Worm (Caenorhabditis elegans): ENCODE results near the gene pmk-3.

The pmk-3 gene

DNA sequence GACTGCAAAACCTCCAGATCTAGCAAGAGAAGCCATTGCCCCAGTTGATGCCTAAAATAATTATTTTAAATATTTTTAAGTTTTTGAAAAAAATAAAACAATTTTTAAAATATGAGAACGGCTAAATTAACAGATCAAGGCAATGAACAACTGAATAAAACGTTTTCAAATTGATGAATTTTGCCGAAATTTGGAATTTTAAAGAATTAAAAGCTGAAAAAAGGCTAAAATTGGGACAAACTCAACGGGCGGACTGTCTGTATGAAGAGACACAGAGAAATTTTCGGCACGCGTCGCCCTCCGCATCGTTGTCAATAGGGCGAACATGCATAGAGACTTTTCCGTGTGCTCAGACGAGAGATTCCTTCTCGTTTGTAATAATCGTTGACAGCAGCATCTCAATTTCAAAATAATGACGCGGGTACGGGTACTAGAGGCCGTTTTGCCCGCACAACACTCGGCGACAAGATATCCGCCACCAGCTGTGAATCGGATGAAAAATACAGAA lies 3.0 kb upstream of the pmk-3 start, which contains the start of the genes isp-1 and islo-1:
Gene isp-1 (minus strand): TSS at position 51 of the 508 bp plus-strand sequence.
Gene islo-1 (plus strand): TSS at position 385 of the 508 bp plus-strand sequence.
- TF ChIP-seq tbx-2 (tag; optimal IDR thresholded peaks at IDR 0.05) (peak; percentile 15), nhr-85 (tag) (peak; percentile 50), nhr-237 (tag; optimal IDR thresholded peaks at IDR 0.05) (no peak), nhr-47 (tag; optimal IDR thresholded peaks at IDR 0.05) (peak; percentile 43), efl-1 (optimal IDR thresholded peaks at IDR 0.05) (peak; percentile 48 to 71), efl-1 (GFP tag; optimal IDR thresholded peaks at IDR 0.05 in 1 of 2) (peak in 1 of 2 experiments; percentile 61), C16A3.4 (tag; optimal IDR thresholded peaks at IDR 0.05) (peak; percentile 74), ceh-82 (tag; optimal IDR thresholded peaks at IDR 0.05) (peak in 2 of 3 experiments; percentile 28 to 75), ceh-8 (GFP tag; optimal IDR thresholded peaks at IDR 0.05) (no peak), lin-13 (GFP tag; optimal IDR thresholded peaks at IDR 0.05) (peak; percentile 26), lin-35 (GFP tag; optimal IDR thresholded peaks at IDR 0.05) (peak; percentile 69 to 77), aly-2 (tag; optimal IDR thresholded peaks at IDR 0.05) (no peak), lsy-2 (tag; optimal IDR thresholded peaks at IDR 0.05) (peak; percentile 12 to 82), lin-39 (tag; optimal IDR thresholded peaks at IDR 0.05) (no peak), jun-1 (tag; optimal IDR thresholded peaks at IDR 0.05) (no peak), nhr-71 (tag; optimal IDR thresholded peaks at IDR 0.05) (peak; percentile 60), rnt-1 (tag; optimal IDR thresholded peaks at IDR 0.05) (peak; percentile 56), C04F5.9 (tag; optimal IDR thresholded peaks at IDR 0.05) (no peak), dpl-1 (GFP tag; optimal IDR thresholded peaks at IDR 0.05) (peak; percentile 25 to 58 (median 46)), F16B12.6 (tag; optimal IDR thresholded peaks at IDR 0.05) (peak; percentile 24), fkh-8 (tag; optimal IDR thresholded peaks at IDR 0.05) (peak; percentile 1), fkh-10 (GFP tag; optimal IDR thresholded peaks at IDR 0.05) (no peak), ama-1 (optimal IDR thresholded peaks at IDR 0.05) (no peak), blmp-1 (tag; optimal IDR thresholded peaks at IDR 0.05) (peak; percentile 36), ets-5 (GFP tag; IDR thresholded peaks at IDR 0.05) (no peak), unc-86 (tag; optimal IDR thresholded peaks at IDR 0.05) (no peak), lin-14 (GFP tag; optimal IDR thresholded peaks at IDR 0.05) (peak; percentile 65), xbp-1 (tag; optimal IDR thresholded peaks at IDR 0.05) (peak; percentile 22), mab-9 (GFP tag; IDR thresholded peaks at IDR 0.05) (no peak), mep-1 (tag; optimal IDR thresholded peaks at IDR 0.05) (peak; percentile 63), ztf-11 (tag; optimal IDR thresholded peaks at IDR 0.05) (no peak), egl-13 (tag; optimal IDR thresholded peaks at IDR 0.05) (no peak), Y116A8C.19 (tag; optimal IDR thresholded peaks at IDR 0.05; ENCODE audit: borderline replicate concordance) (no peak), isw-1 (GFP tag; IDR thresholded peaks at IDR 0.05) (peak; percentile 8; the same call in 1 of the 2 replicates), mdl-1 (tag; optimal IDR thresholded peaks at IDR 0.05) (peak in 1 of 2 experiments; percentile 73), snpc-4 (tag; optimal IDR thresholded peaks at IDR 0.05) (peak; percentile 6), unc-62 (GFP tag; optimal IDR thresholded peaks at IDR 0.05) (no peak), skn-1 (tag; optimal IDR thresholded peaks at IDR 0.05) (peak; percentile 4), tlp-1 (tag; optimal IDR thresholded peaks at IDR 0.05) (no peak), ceh-63 (GFP tag; optimal IDR thresholded peaks at IDR 0.05) (no peak), nhr-20 (tag; optimal IDR thresholded peaks at IDR 0.05) (peak; percentile 52), lin-15B (tag; optimal IDR thresholded peaks at IDR 0.05) (peak; percentile 77), nhr-28 (tag; optimal IDR thresholded peaks at IDR 0.05) (no peak), nhr-77 (tag; optimal IDR thresholded peaks at IDR 0.05) (peak; percentile 63), snu-23 (GFP tag; optimal IDR thresholded peaks at IDR 0.05) (peak; percentile 60), ztf-4 (tag; optimal IDR thresholded peaks at IDR 0.05) (no peak), hlh-17 (GFP tag; optimal IDR thresholded peaks at IDR 0.05; ENCODE audit: borderline replicate concordance) (no peak), zag-1 (tag; optimal IDR thresholded peaks at IDR 0.05) (no peak), elt-3 (tag; optimal IDR thresholded peaks at IDR 0.05) (peak in 1 of 6 experiments; percentile 4), egl-27 (tag; optimal IDR thresholded peaks at IDR 0.05) (no peak), unc-30 (tag; optimal IDR thresholded peaks at IDR 0.05) (no peak), aha-1 (tag; optimal IDR thresholded peaks at IDR 0.05) (no peak), unc-130 (tag; optimal IDR thresholded peaks at IDR 0.05) (peak; percentile 33), fkh-4 (tag; optimal IDR thresholded peaks at IDR 0.05; ENCODE audit: borderline replicate concordance) (no peak)

Measured in whole organism, L1 larva.